Worm (Caenorhabditis elegans): ENCODE data around the gene csa-1.

Gene csa-1

ce11 chrII:9329474-9329873, 9.9 kb upstream of the csa-1 start, which contains the start of gene wbp-2:
Gene wbp-2, plus strand, starts transcription at chrII:9329774.
- TF ChIP-seq dao-5 (tag; optimal IDR thresholded peaks at IDR 0.05) = no peak
- TF ChIP-seq him-1 (tag; optimal IDR thresholded peaks at IDR 0.05) = no peak
- no peak for TF ChIP-seq W03F9.2 (tag; optimal IDR thresholded peaks at IDR 0.05)

DNA sequence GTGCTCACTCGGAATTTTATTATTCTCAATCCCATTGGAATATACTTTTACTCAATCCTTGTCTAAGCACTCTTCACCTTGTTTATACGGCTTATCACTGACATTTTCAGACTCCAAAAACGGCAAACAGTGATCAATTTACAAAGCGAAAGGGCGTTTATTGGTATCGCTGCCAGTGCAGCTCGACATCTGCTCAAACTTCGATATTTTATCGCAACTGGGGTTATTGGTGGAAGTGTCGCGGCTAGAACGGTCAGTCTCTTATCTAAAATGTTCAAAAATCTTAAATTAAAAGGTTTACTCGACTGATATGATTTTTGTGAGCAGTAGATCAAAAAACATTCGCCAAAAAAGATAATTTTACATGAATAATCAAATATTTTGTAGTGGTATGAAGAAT, 6.0 kb upstream of the csa-1 start:
- TF ChIP-seq dao-5 (tag; optimal IDR thresholded peaks at IDR 0.05) = no peak
- no peak for TF ChIP-seq him-1 (tag; optimal IDR thresholded peaks at IDR 0.05)
- TF ChIP-seq W03F9.2 (tag; optimal IDR thresholded peaks at IDR 0.05) = no peak

DNA sequence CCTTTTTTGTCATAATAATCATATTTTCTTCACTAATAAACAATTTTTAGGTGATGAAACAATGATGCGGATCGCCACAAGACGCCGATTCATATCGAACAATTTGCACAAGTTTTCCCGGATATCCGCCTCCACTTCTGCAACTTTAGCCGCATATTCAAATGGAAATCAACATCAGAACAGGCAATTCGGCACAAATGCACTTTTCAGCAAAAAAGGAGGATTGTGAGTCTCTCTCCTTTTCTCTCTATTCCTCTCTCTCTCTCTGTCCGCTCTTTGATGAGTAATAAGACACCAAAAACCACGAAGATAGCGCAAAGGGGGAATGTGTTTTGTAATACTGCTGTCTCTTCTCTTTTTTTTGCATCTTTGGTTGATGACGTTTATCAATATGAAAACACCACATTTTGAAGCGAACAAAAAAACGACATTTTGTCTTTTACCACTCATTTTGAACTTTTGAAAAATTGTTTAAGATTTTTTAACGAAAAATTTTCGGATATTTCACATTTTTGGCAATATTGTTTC, 5.4 kb upstream of the csa-1 start, which contains the start of gene eat-3:
TSS of gene eat-3 (plus strand) at position 51 of the 528 bp plus-strand sequence.
- TF ChIP-seq W03F9.2 (tag; optimal IDR thresholded peaks at IDR 0.05) (no peak), dao-5 (tag; optimal IDR thresholded peaks at IDR 0.05) (no peak), him-1 (tag; optimal IDR thresholded peaks at IDR 0.05) (no peak)

DNA sequence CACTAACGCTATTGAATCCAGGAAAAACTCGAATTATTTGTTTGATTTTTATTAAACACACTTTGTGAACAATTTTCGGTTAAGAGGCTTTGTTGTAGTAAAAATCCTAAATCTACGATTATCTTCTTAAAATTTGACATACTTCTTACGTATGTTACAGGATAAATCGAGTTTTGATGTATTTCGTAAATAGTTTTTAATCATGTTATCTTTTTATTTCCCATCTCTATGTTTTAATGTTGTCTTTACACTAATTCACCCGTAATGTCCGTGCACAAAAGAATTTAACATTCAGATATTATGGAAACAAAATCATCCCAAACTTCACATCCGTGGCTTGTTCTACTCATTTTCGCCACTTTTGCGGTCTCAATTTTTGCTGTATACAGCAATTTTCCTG, 4.1 kb upstream of the csa-1 start, which contains the start of gene egli-1:
TSS of gene egli-1 (plus strand) at position 301 of the 400 bp plus-strand sequence.
- TF ChIP-seq him-1 (tag; optimal IDR thresholded peaks at IDR 0.05) (no peak), W03F9.2 (tag; optimal IDR thresholded peaks at IDR 0.05) (no peak), dao-5 (tag; optimal IDR thresholded peaks at IDR 0.05) (no peak)

DNA sequence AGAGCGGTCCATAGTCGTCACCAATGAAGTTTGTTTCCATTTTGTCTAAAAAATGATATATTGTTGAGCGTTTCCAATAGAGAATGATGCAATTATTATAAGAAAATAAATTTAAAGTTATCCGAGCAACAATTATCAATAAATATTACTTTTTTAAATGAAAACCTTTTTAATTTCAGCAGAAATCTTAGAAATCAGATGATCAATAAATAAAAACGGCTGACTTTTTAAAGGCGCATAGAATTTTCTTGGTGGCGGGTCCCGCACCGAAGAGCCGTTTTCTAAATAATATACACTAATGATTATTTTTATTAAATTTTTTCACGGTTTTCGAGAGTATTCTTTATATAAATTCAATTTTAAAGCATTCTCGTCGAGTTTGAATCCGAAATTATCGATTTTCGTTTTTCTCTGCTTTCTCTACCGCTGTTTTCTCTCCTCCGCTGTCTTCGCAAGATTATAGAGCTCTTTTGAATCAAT, 3.4 kb upstream of the csa-1 start, which contains the start of gene rab-39:
TSS of gene rab-39 (minus strand) at position 51 of the 480 bp plus-strand sequence.
- TF ChIP-seq him-1 (tag; optimal IDR thresholded peaks at IDR 0.05) (no peak), W03F9.2 (tag; optimal IDR thresholded peaks at IDR 0.05) (peak; percentile 70), dao-5 (tag; optimal IDR thresholded peaks at IDR 0.05) (no peak)

- TF ChIP-seq dao-5 (tag; optimal IDR thresholded peaks at IDR 0.05) (no peak), W03F9.2 (tag; optimal IDR thresholded peaks at IDR 0.05) (no peak), him-1 (tag; optimal IDR thresholded peaks at IDR 0.05) (no peak)
Observed at ce11 chrII:9316801-9317200, 2.7 kb downstream of the csa-1 start.

DNA sequence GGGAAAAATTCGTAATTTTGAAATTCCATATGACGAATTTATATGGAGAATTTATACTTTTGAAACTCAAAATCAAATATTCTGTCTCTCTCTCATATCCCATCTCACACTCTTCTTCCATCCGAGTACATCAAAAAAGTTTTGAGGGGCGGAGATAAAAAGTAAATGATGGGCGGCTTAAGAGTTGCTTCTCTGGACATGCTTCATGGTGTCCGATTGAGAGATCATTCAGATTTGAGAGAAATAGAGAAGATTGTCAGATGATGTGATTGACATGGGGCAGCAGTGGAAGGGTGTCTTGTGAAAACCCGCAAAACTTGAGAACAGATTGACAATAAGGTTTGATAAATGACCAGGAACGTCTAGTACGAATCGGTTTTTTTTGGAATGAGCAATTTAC, 3.8 kb downstream of the csa-1 start:
- TF ChIP-seq dao-5 (tag; optimal IDR thresholded peaks at IDR 0.05) (no peak), him-1 (tag; optimal IDR thresholded peaks at IDR 0.05) (no peak), W03F9.2 (tag; optimal IDR thresholded peaks at IDR 0.05) (no peak)

- no peak for TF ChIP-seq him-1 (tag; optimal IDR thresholded peaks at IDR 0.05)
- TF ChIP-seq dao-5 (tag; optimal IDR thresholded peaks at IDR 0.05) = no peak
- TF ChIP-seq W03F9.2 (tag; optimal IDR thresholded peaks at IDR 0.05) = no peak
Observed at ce11 chrII:9314733-9315132, 4.8 kb downstream of the csa-1 start.

DNA sequence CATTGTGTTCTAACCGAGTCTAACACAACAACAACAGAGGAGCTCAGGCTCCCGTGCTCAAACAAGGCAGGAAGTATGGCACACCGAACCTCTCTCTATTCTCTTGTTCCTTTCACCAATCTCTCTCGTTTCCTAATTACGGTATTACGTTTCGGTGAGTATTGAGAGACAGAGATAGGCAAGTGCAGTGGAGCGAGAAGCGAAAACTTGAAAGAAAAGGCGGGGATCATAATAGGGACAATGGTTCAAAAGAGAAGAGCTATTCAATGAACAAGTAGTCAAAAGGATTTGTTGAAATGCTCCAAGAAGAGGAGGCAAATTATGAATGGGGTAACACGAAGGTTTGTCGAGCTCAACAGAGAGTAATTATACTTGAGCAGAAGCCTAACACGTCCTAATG, 6.2 kb downstream of the csa-1 start:
- TF ChIP-seq W03F9.2 (tag; optimal IDR thresholded peaks at IDR 0.05) (no peak), him-1 (tag; optimal IDR thresholded peaks at IDR 0.05) (no peak), dao-5 (tag; optimal IDR thresholded peaks at IDR 0.05) (no peak)

DNA sequence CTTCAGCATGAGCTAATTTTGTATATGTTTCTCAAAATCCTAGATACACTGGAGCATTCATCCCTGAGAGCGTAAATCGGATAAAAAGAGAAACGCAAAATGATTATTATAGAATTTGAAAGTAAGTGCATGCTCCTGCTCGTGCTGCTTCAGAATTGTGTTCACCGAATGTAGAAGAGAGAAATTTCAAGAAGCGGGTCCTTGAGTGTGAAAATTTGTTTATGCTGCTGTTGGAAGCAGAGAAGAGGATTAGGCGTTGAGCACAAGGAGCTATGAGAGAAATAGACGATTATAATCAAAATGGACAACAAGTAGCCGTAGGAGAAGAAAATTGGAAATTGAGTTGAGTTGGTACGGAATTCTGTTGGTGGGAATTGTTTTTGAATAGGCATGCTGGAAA, 7.8 kb downstream of the csa-1 start:
- TF ChIP-seq him-1 (tag; optimal IDR thresholded peaks at IDR 0.05) (no peak), dao-5 (tag; optimal IDR thresholded peaks at IDR 0.05) (no peak), W03F9.2 (tag; optimal IDR thresholded peaks at IDR 0.05) (no peak)

ce11 chrII:9310794-9311193, 8.7 kb downstream of the csa-1 start:
- TF ChIP-seq W03F9.2 (tag; optimal IDR thresholded peaks at IDR 0.05) (no peak), him-1 (tag; optimal IDR thresholded peaks at IDR 0.05) (no peak), dao-5 (tag; optimal IDR thresholded peaks at IDR 0.05) (no peak)

DNA sequence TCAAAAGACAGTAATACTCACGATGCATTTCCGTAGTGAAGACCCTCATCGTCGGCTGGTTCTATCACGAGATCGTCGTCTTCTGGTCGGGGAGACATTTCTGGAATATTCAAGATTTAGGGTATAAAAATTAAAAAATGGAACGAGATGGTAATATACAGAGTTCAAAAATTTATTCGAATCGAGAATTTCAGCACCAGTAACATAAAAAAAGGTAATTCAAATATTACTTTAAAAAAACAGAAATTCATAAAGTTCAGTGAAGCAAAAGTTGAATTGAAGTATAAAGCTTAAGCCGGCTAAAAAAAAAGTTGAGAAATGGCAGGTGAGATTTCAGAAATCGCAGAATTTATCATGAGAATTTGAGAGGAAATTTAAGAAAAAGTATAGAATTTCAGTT, 9.3 kb downstream of the csa-1 start, which contains the start of gene cam-1:
TSS of gene cam-1 (minus strand) at position 101 of the 400 bp plus-strand sequence.
- TF ChIP-seq dao-5 (tag; optimal IDR thresholded peaks at IDR 0.05) = no peak

DNA sequence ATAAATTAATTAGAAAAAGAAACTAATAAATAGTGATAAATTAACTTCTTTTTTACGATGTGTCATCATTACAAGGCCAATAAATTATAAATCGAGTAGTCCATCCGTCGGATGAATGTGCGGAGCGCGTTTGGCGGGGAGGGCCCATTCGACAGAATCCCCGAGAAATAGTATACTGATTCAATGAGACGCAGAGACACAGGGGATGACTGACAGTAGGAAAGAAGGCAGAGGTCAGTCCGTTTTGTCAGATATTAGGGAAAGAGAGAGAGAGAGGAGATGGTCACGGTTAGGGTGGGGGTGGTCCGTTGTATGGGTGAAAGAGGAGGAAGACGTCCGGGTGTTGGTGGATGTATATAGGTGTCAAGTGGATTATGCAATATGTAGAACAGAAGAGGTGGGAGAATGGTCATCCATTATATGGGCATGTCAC, 10.9 kb downstream of the csa-1 start:
- TF ChIP-seq W03F9.2 (tag; optimal IDR thresholded peaks at IDR 0.05) (no peak), him-1 (tag; optimal IDR thresholded peaks at IDR 0.05) (no peak), dao-5 (tag; optimal IDR thresholded peaks at IDR 0.05) (no peak)

- no peak for TF ChIP-seq W03F9.2 (tag; optimal IDR thresholded peaks at IDR 0.05)
- TF ChIP-seq him-1 (tag; optimal IDR thresholded peaks at IDR 0.05) = no peak
- TF ChIP-seq dao-5 (tag; optimal IDR thresholded peaks at IDR 0.05) = no peak
Observed at ce11 chrII:9306835-9307234, 12.7 kb downstream of the csa-1 start.

DNA sequence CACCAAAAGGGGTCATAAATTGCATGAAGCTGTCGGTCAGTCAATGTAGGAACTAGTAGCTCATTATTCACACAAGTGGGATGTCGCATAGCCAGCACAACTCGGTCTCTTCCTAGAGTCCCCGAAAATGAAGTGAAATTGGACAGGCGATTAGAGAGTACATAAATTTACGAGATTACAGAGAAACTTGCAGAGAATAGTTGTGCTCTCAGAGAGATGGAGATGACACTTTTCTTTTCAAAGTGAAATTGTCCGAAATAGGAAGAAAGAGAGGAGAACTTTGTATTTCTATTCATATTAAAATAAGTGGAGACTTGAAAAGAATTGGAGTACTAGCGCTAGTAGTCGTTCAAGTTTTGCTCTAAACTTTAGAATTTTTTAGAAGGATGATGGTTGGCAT, 14.0 kb downstream of the csa-1 start:
- TF ChIP-seq W03F9.2 (tag; optimal IDR thresholded peaks at IDR 0.05) = no peak
- no peak for TF ChIP-seq him-1 (tag; optimal IDR thresholded peaks at IDR 0.05)
- no peak for TF ChIP-seq dao-5 (tag; optimal IDR thresholded peaks at IDR 0.05)

All from whole organism, L4/young adult.